Fruit fly (Drosophila melanogaster) whole organism, embryonic: ENCODE results near the gene CG2533.

Experiments used
- CG11247 ChIP-seq: fragments of 200-800 bp; sonication (Bioruptor generic); IDR thresholded peaks from 2 replicates; pipeline ENCODE4 v1.3.6; 2022; ENCODE audit warnings: missing biosample characterization, missing genetic modification characterization
- CG12744 ChIP-seq: fragments of 200-800 bp; sonication (Bioruptor generic); optimal IDR thresholded peaks from 2 replicates; lab custom pipeline; 2016; ENCODE audit warnings: missing biosample characterization, missing genetic modification characterization
- CG13287 ChIP-seq: fragments of 200-800 bp; sonication (Bioruptor generic); IDR thresholded peaks from 2 replicates; pipeline ENCODE4 v1.3.6; 2022; ENCODE audit warnings: missing biosample characterization, missing genetic modification characterization; ENCODE audit not compliant: partially characterized antibody
- CG13624 ChIP-seq: fragments of 200-800 bp; sonication (Bioruptor generic); optimal IDR thresholded peaks from 2 replicates; lab custom pipeline; 2016; ENCODE audit warnings: missing biosample characterization, missing genetic modification characterization
- CG13775 ChIP-seq: fragments of 200-800 bp; sonication (Bioruptor generic); optimal IDR thresholded peaks from 3 replicates; lab custom pipeline; 2017; ENCODE audit warnings: missing biosample characterization, mild to moderate bottlenecking, missing genetic modification characterization
- CG15269 ChIP-seq: fragments of 200-800 bp; sonication (Bioruptor generic); optimal IDR thresholded peaks from 2 replicates; lab custom pipeline; 2018; ENCODE audit warnings: missing biosample characterization, mild to moderate bottlenecking, missing genetic modification characterization, moderate library complexity
- CG1647 ChIP-seq: fragments of 200-800 bp; sonication (Bioruptor generic); optimal IDR thresholded peaks from 3 replicates; lab custom pipeline; 2016; ENCODE audit warnings: missing biosample characterization, missing genetic modification characterization
- CG17328 ChIP-seq: fragments of 200-800 bp; sonication (Bioruptor generic); IDR thresholded peaks from 2 replicates; pipeline ENCODE4 v1.3.6; 2022; ENCODE audit warnings: missing biosample characterization, missing genetic modification characterization
- CG1832 ChIP-seq: fragments of 200-800 bp; sonication (Bioruptor generic); optimal IDR thresholded peaks from 2 replicates; lab custom pipeline; 2017; ENCODE audit warnings: missing biosample characterization, mild to moderate bottlenecking, missing genetic modification characterization, inconsistent platforms
- CG18764 ChIP-seq: fragments of 200-800 bp; sonication (Bioruptor generic); optimal IDR thresholded peaks from 3 replicates; lab custom pipeline; 2016; ENCODE audit warnings: missing biosample characterization, missing genetic modification characterization
- CG3163 ChIP-seq: fragments of 200-800 bp; sonication (Bioruptor generic); optimal IDR thresholded peaks from 3 replicates; lab custom pipeline; 2016; ENCODE audit warnings: missing biosample characterization, missing genetic modification characterization
- CG33213 ChIP-seq: fragments of 200-800 bp; sonication (Bioruptor generic); optimal IDR thresholded peaks from 3 replicates; lab custom pipeline; 2016; ENCODE audit warnings: missing biosample characterization, missing genetic modification characterization
- CG34224 ChIP-seq: fragments of 200-800 bp; sonication (Bioruptor generic); IDR thresholded peaks from 3 replicates; pipeline ENCODE4 v1.3.6; 2022; ENCODE audit warnings: missing biosample characterization, missing genetic modification characterization; ENCODE audit not compliant: partially characterized antibody
- CG3726 ChIP-seq: fragments of 200-800 bp; sonication (Bioruptor generic); IDR thresholded peaks from 3 replicates; pipeline ENCODE4, ENCODE4 v1.3.6; 2022; ENCODE audit warnings: missing biosample characterization, missing genetic modification characterization
- CG4404 ChIP-seq: fragments of 200-800 bp; sonication (Bioruptor generic); IDR thresholded peaks from 2 replicates; pipeline ENCODE4 v1.3.6; 2022; ENCODE audit warnings: missing biosample characterization, missing genetic modification characterization
- CG5953 ChIP-seq: fragments of 200-800 bp; sonication (Bioruptor generic); IDR thresholded peaks from 2 replicates; pipeline ENCODE4 v1.3.6; 2022; ENCODE audit warnings: missing biosample characterization, missing genetic modification characterization
- CG6689 ChIP-seq: fragments of 200-800 bp; sonication (Bioruptor generic); IDR thresholded peaks from 2 replicates; pipeline ENCODE4 v1.3.6; 2022; ENCODE audit warnings: missing biosample characterization, missing genetic modification characterization
- CG7987 ChIP-seq: fragments of 200-800 bp; sonication (Bioruptor generic); optimal IDR thresholded peaks from 2 replicates; lab custom pipeline; 2018; ENCODE audit warnings: missing biosample characterization, mild to moderate bottlenecking, missing genetic modification characterization, moderate library complexity
- CG8388 ChIP-seq: fragments of 200-800 bp; sonication (Bioruptor generic); optimal IDR thresholded peaks from 2 replicates; lab custom pipeline; 2019; ENCODE audit warnings: missing biosample characterization, mild to moderate bottlenecking, missing genetic modification characterization, moderate library complexity
- CG9932 ChIP-seq: fragments of 200-800 bp; sonication (Bioruptor generic); IDR thresholded peaks from 2 replicates; pipeline ENCODE4 v1.3.6; 2022; ENCODE audit warnings: missing biosample characterization, missing genetic modification characterization
- CHES-1-like ChIP-seq: fragments of 200-800 bp; sonication (Bioruptor generic); optimal IDR thresholded peaks from 2 replicates; lab custom pipeline; 2016; ENCODE audit warnings: missing biosample characterization, missing genetic modification characterization
- Dll ChIP-seq: fragments of 200-800 bp; sonication (Bioruptor generic); IDR thresholded peaks from 4 replicates; pipeline ENCODE4 v1.3.6; 2022; ENCODE audit warnings: missing biosample characterization, missing genetic modification characterization; ENCODE audit not compliant: partially characterized antibody
- Doc2 ChIP-seq: fragments of 200-800 bp; sonication (Bioruptor generic); IDR thresholded peaks from 2 replicates; pipeline ENCODE4 v1.3.6; 2022; ENCODE audit warnings: missing biosample characterization, missing genetic modification characterization
- Ets97D ChIP-seq: fragments of 200-800 bp; sonication (Bioruptor generic); optimal IDR thresholded peaks from 3 replicates; lab custom pipeline; 2016; ENCODE audit warnings: missing biosample characterization, missing genetic modification characterization
- Gug ChIP-seq: fragments of 200-800 bp; sonication (Bioruptor generic); IDR thresholded peaks from 4 replicates; pipeline ENCODE4 v1.3.6; 2022; ENCODE audit warnings: missing biosample characterization, missing genetic modification characterization
- HLH54F ChIP-seq: fragments of 200-800 bp; sonication (Bioruptor generic); optimal IDR thresholded peaks from 3 replicates; lab custom pipeline; 2016; ENCODE audit warnings: missing biosample characterization, missing genetic modification characterization
- NC2β ChIP-seq: fragments of 200-800 bp; sonication (Bioruptor generic); optimal IDR thresholded peaks from 2 replicates; lab custom pipeline; 2016; ENCODE audit warnings: missing biosample characterization, missing genetic modification characterization
- Nf-YC ChIP-seq: fragments of 200-800 bp; optimal IDR thresholded peaks from 3 replicates; lab custom pipeline; 2019; ENCODE audit warnings: missing biosample characterization, mild to moderate bottlenecking, missing genetic modification characterization, moderate library complexity
- Oaz ChIP-seq: fragments of 200-800 bp; sonication (Bioruptor generic); IDR thresholded peaks from 2 replicates; pipeline ENCODE4 v1.3.6; 2022; ENCODE audit warnings: missing biosample characterization, missing genetic modification characterization
- Ptx1 ChIP-seq: fragments of 200-800 bp; sonication (Bioruptor generic); IDR thresholded peaks from 2 replicates; pipeline ENCODE4 v1.3.6; 2022; ENCODE audit warnings: missing biosample characterization, missing genetic modification characterization
- Stat92E ChIP-seq, 3 experiments: fragments of >200 bp in 2 of 3; fragments of 200-800 bp in 1 of 3; sonication (Bioruptor generic) in 1 of 3; optimal IDR thresholded peaks; 2 replicates each; lab custom pipeline; 2017 to 2019; ENCODE audit warnings: missing biosample characterization in 3 of 3, missing genetic modification characterization in 3 of 3, mild to moderate bottlenecking in 1 of 3, moderate library complexity in 1 of 3
- Usf ChIP-seq: fragments of 200-800 bp; sonication (Bioruptor generic); optimal IDR thresholded peaks from 2 replicates; lab custom pipeline; 2017; ENCODE audit warnings: missing genotype, missing biosample characterization, missing genetic modification characterization
- abd-A ChIP-seq: fragments of 200-800 bp; sonication (Bioruptor generic); optimal IDR thresholded peaks from 3 replicates; lab custom pipeline; 2019; ENCODE audit warnings: missing biosample characterization, mild to moderate bottlenecking, missing genetic modification characterization, moderate library complexity
- cato ChIP-seq: fragments of 200-800 bp; sonication (Bioruptor generic); optimal IDR thresholded peaks from 2 replicates; lab custom pipeline; 2016; ENCODE audit warnings: missing biosample characterization, missing genetic modification characterization, borderline replicate concordance
- chm ChIP-seq: fragments of 200-800 bp; sonication (Bioruptor generic); IDR thresholded peaks from 2 replicates; pipeline ENCODE4 v1.3.6; 2022; ENCODE audit warnings: missing biosample characterization, missing genetic modification characterization
- danr ChIP-seq: fragments of 200-800 bp; sonication (Bioruptor generic); IDR thresholded peaks from 2 replicates; pipeline ENCODE4 v1.3.6; 2022; ENCODE audit warnings: missing biosample characterization, missing genetic modification characterization
- dmrt99B ChIP-seq: fragments of 200-800 bp; sonication (Bioruptor generic); optimal IDR thresholded peaks from 2 replicates; lab custom pipeline; 2018; ENCODE audit warnings: missing biosample characterization, mild to moderate bottlenecking, missing genetic modification characterization, moderate library complexity
- gro ChIP-seq: fragments of 200-800 bp; sonication (Bioruptor generic); optimal IDR thresholded peaks from 2 replicates; lab custom pipeline; 2016; ENCODE audit warnings: missing biosample characterization, missing genetic modification characterization
- gsb-n ChIP-seq: fragments of 200-800 bp; sonication (Bioruptor generic); optimal IDR thresholded peaks from 3 replicates; lab custom pipeline; 2018; ENCODE audit warnings: missing biosample characterization, mild to moderate bottlenecking, missing genetic modification characterization
- h ChIP-seq: fragments of >200 bp; optimal IDR thresholded peaks from 2 replicates; lab custom pipeline; 2017
- her ChIP-seq: fragments of 200-800 bp; sonication (Bioruptor generic); optimal IDR thresholded peaks from 2 replicates; lab custom pipeline; 2016; ENCODE audit warnings: missing biosample characterization, missing genetic modification characterization
- jigr1 ChIP-seq: fragments of 200-800 bp; sonication (Bioruptor generic); IDR thresholded peaks from 3 replicates; pipeline ENCODE4 v1.3.6; 2022; ENCODE audit warnings: missing biosample characterization, missing genetic modification characterization
- nau ChIP-seq: fragments of 200-800 bp; sonication (Bioruptor generic); optimal IDR thresholded peaks from 3 replicates; lab custom pipeline; 2017; ENCODE audit warnings: missing biosample characterization, mild to moderate bottlenecking, missing genetic modification characterization, missing genetic modification reagents
- nerfin-1 ChIP-seq: fragments of 200-800 bp; sonication (Bioruptor generic); optimal IDR thresholded peaks from 3 replicates; lab custom pipeline; 2019; ENCODE audit warnings: missing biosample characterization, mild to moderate bottlenecking, missing genetic modification characterization, moderate library complexity
- org-1 ChIP-seq: fragments of 200-800 bp; sonication (Bioruptor generic); optimal IDR thresholded peaks from 2 replicates; lab custom pipeline; 2017; ENCODE audit warnings: missing biosample characterization, missing genetic modification characterization
- run ChIP-seq: fragments of 200-800 bp; sonication (Bioruptor generic); optimal IDR thresholded peaks from 3 replicates; lab custom pipeline; 2018; ENCODE audit warnings: missing biosample characterization, mild to moderate bottlenecking, missing genetic modification characterization
- sd ChIP-seq: fragments of 200-800 bp; sonication (Bioruptor generic); optimal IDR thresholded peaks from 3 replicates; lab custom pipeline; 2018; ENCODE audit warnings: missing biosample characterization, mild to moderate bottlenecking, missing genetic modification characterization, moderate library complexity
- tgo ChIP-seq: fragments of 200-800 bp; sonication (Bioruptor generic); IDR thresholded peaks from 3 replicates; pipeline ENCODE4 v1.3.6; 2022; ENCODE audit warnings: missing biosample characterization, missing genetic modification characterization

The CG2533 gene

DNA sequence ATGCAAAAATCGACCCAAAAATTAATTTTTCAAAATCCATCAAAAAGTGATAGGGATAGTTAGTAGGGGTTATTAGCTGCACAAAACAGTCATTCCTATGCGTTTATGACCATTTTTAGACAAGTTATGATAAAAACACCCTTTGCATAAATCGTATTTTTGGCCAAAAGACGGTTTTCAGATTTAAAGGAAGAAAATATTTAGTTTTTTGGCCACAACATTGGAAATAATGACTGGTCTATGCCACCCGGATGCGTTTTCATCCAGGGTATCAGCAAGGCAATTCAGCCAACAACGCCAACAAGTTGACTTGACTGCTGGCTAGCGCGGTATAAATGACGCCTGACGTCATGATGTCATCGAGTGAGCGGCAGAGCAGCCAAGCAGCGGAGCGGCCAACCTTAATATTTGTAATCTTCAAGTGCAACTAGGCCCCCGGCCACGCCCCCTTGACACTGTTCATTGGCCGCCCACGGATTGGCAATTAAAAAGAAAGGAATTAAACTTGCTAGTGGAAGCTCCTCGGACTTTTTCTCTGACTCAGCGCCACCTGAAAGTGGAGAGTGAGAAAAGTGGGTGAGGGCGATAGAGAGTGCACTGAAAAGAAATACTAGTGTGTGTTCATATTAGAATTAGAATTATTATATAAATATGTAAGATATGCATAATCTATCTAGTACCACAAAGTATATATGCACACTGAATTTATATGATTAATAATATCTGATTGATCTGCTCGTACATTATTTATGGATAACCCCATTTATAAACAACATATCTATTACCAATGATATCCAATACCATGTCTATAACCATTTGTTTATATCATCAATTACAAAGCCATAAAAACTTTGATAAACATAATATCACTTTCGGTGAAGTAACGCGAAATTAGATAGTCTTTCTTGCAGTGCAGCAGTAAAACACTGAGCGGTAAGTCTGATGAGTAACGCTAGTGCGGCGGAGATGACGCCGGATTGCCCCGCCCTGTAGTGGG lies 44.0 kb downstream of the CG2533 start (continued):
- peak; percentile 11; the same call in 1 of the 2 replicates for TF ChIP-seq CG11247 (GFP tag; lab: Robert Waterston, UW)
- peak; percentile 68 for TF ChIP-seq CG9932 (GFP tag; lab: Robert Waterston, UW)
- 0 out of 2 replicates have a peak, but pooled peaks have one; percentile 7 for TF ChIP-seq chm (GFP tag; lab: Robert Waterston, UW)
- TF ChIP-seq CG6689 (GFP tag; lab: Robert Waterston, UW) = peak; percentile 52; the same call in 1 of the 2 replicates
- TF ChIP-seq dmrt99B (tag; lab: Kevin White, UChicago) = peak; percentile 94
- TF ChIP-seq Nf-YC (tag; lab: Kevin White, UChicago) = peak; percentile 84
- TF ChIP-seq Ptx1 (GFP tag; lab: Robert Waterston, UW) = peak; percentile 80
- no peak for TF ChIP-seq CG12744 (GFP tag; lab: Kevin White, UChicago)
- TF ChIP-seq run (tag; lab: Kevin White, UChicago) = peak; percentile 81
- TF ChIP-seq Stat92E (GFP tag; optimal IDR thresholded peaks at IDR 0.05; lab: Kevin White, UChicago) = no peak
- TF ChIP-seq cato (GFP tag; lab: Kevin White, UChicago) = peak; percentile 52
- TF ChIP-seq gsb-n (tag; lab: Kevin White, UChicago) = peak; percentile 64
- TF ChIP-seq org-1 (GFP tag; lab: Kevin White, UChicago) = peak; percentile 84
- peak; percentile 85 for TF ChIP-seq CG13775 (GFP tag; lab: Kevin White, UChicago)
- TF ChIP-seq CG7987 (GFP tag; lab: Kevin White, UChicago) = no peak
- TF ChIP-seq CG4404 = 0 out of 2 replicates have a peak, but pooled peaks have one; percentile 17
- no peak for TF ChIP-seq Dll (GFP tag; lab: Robert Waterston, UW)
- TF ChIP-seq h (lab: Kevin White, UChicago) = no peak
- TF ChIP-seq CG13624 = peak; percentile 27
- TF ChIP-seq CG1832 = no peak
- peak; percentile 22 for TF ChIP-seq CG1647
- peak; percentile 27; the same call in 1 of the 2 replicates for TF ChIP-seq CG17328 (GFP tag; lab: Robert Waterston, UW)
- TF ChIP-seq Gug (GFP tag; lab: Robert Waterston, UW) = 0 out of 4 replicates have a peak, but pooled peaks have one; percentile 17
- no peak for TF ChIP-seq Ets97D
- TF ChIP-seq danr (GFP tag; lab: Robert Waterston, UW) = peak; percentile 55; the same call in 1 of the 2 replicates
- peak; percentile 42 for TF ChIP-seq Usf (GFP tag; lab: Kevin White, UChicago)
- TF ChIP-seq CG3726 (GFP tag; lab: Robert Waterston, UW) = 0 out of 3 replicates have a peak, but pooled peaks have one; percentile 27
- no peak for TF ChIP-seq CG33213 (GFP tag; lab: Kevin White, UChicago)
- TF ChIP-seq CG18764 (GFP tag; lab: Kevin White, UChicago) = peak; percentile 23
- no peak for TF ChIP-seq Doc2
- no peak for TF ChIP-seq abd-A
- TF ChIP-seq CHES-1-like (GFP tag; lab: Kevin White, UChicago) = peak; percentile 20
- no peak for TF ChIP-seq NC2β
- TF ChIP-seq nerfin-1 = peak; percentile 82
- peak; percentile 11 for TF ChIP-seq CG3163 (GFP tag; lab: Kevin White, UChicago)
- 0 out of 3 replicates have a peak, but pooled peaks have one; percentile 35 for TF ChIP-seq jigr1 (GFP tag; lab: Robert Waterston, UW)
- peak; percentile 72 for TF ChIP-seq tgo (GFP tag; lab: Robert Waterston, UW)
- TF ChIP-seq her (GFP tag; lab: Kevin White, UChicago) = no peak
- TF ChIP-seq CG34224 = no peak
- peak; percentile 83 for TF ChIP-seq CG8388 (GFP tag; lab: Kevin White, UChicago)
- peak; percentile 44 for TF ChIP-seq HLH54F (GFP tag; lab: Kevin White, UChicago)
- TF ChIP-seq CG15269 = peak; percentile 92
- TF ChIP-seq CG5953 (GFP tag; lab: Robert Waterston, UW) = 0 out of 2 replicates have a peak, but pooled peaks have one; percentile 21
- TF ChIP-seq CG13287 (GFP tag; lab: Robert Waterston, UW) = no peak
- peak; percentile 61 for TF ChIP-seq sd
- TF ChIP-seq gro (GFP tag; lab: Kevin White, UChicago) = no peak
- peak; percentile 42; the same call in 1 of the 2 replicates for TF ChIP-seq Oaz (GFP tag; lab: Robert Waterston, UW)
- TF ChIP-seq nau (GFP tag; lab: Kevin White, UChicago) = no peak
